Worm (Caenorhabditis elegans) whole organism, L1 larva: ENCODE results near the gene mob-1.

Experiments used
- C04F5.9 ChIP-seq: sonication (generic microtip); optimal IDR thresholded peaks from 2 replicates; lab custom pipeline; 2016; ENCODE audit warnings: missing genetic modification characterization, missing compliant biosample characterization
- Y116A8C.19 ChIP-seq: sonication (generic microtip); optimal IDR thresholded peaks from 2 replicates; lab custom pipeline; 2016; ENCODE audit warnings: missing compliant biosample characterization, missing genetic modification characterization, borderline replicate concordance
- ama-1 ChIP-seq: fragments of 150-350 bp; optimal IDR thresholded peaks from 2 replicates; lab custom pipeline; 2014
- blmp-1 ChIP-seq: fragments of 150-350 bp; optimal IDR thresholded peaks from 2 replicates; lab custom pipeline; 2014; ENCODE audit warnings: missing biosample characterization, missing genetic modification characterization
- ceh-63 ChIP-seq: fragments of 200-800 bp; sonication (Bioruptor generic); optimal IDR thresholded peaks from 2 replicates; lab custom pipeline; 2018; ENCODE audit warnings: mild to moderate bottlenecking, missing genetic modification characterization, missing compliant biosample characterization
- dpl-1 ChIP-seq, 3 experiments: fragments of 150-350 bp in 2 of 3; sonication (generic microtip) in 1 of 3; optimal IDR thresholded peaks; 2 replicates each; lab custom pipeline; 2014 to 2017; ENCODE audit warnings: missing biosample characterization in 3 of 3, missing genetic modification characterization in 3 of 3, missing genetic modification reagents in 3 of 3
- efl-1 ChIP-seq, 4 experiments: fragments of 150-350 bp; optimal IDR thresholded peaks in 3 of 4; peaks in 1 of 4; 1 replicate in 1 of 4; 2 replicates in 3 of 4; lab custom pipeline; 2014; ENCODE audit warnings: missing biosample characterization in 2 of 4, missing genetic modification characterization in 2 of 4, missing genetic modification reagents in 2 of 4
- efl-3 ChIP-seq: fragments of 200-800 bp; sonication (Bioruptor generic); optimal IDR thresholded peaks from 2 replicates; lab custom pipeline; 2018; ENCODE audit warnings: mild to moderate bottlenecking, missing genetic modification characterization, missing compliant biosample characterization
- elt-2 ChIP-seq: sonication (generic microtip); optimal IDR thresholded peaks from 2 replicates; lab custom pipeline; 2016; ENCODE audit warnings: missing genetic modification characterization, mild to moderate bottlenecking, inconsistent platforms, missing compliant biosample characterization, missing genetic modification reagents
- ets-5 ChIP-seq: fragments of 200-800 bp; sonication (Bioruptor generic); IDR thresholded peaks from 2 replicates; pipeline ENCODE4 v1.3.6; 2022; ENCODE audit warnings: missing genetic modification characterization, missing compliant biosample characterization
- fkh-10 ChIP-seq: sonication (generic microtip); optimal IDR thresholded peaks from 2 replicates; lab custom pipeline; 2017; ENCODE audit warnings: missing biosample characterization, missing genetic modification reagents, missing genetic modification characterization
- fos-1 ChIP-seq: fragments of 150-350 bp; optimal IDR thresholded peaks from 2 replicates; lab custom pipeline; 2014; ENCODE audit warnings: missing biosample characterization, missing genetic modification characterization
- grh-1 ChIP-seq: fragments of 200-800 bp; sonication (Bioruptor generic); IDR thresholded peaks from 2 replicates; pipeline ENCODE4 v1.3.6; 2022; ENCODE audit warnings: missing genetic modification reagents, missing genetic modification characterization, missing compliant biosample characterization
- irx-1 ChIP-seq: sonication (generic microtip); optimal IDR thresholded peaks from 2 replicates; lab custom pipeline; 2016; ENCODE audit warnings: missing genetic modification characterization, missing compliant biosample characterization
- jun-1 ChIP-seq: fragments of 150-350 bp; optimal IDR thresholded peaks from 2 replicates; lab custom pipeline; 2014; ENCODE audit warnings: missing biosample characterization, missing genetic modification reagents, missing genetic modification characterization
- lin-14 ChIP-seq: fragments of 200-800 bp; sonication (Bioruptor generic); optimal IDR thresholded peaks from 2 replicates; lab custom pipeline; 2018; ENCODE audit warnings: mild to moderate bottlenecking, missing genetic modification characterization, moderate library complexity, missing compliant biosample characterization
- lin-15B ChIP-seq: fragments of 150-350 bp; sonication (generic microtip); optimal IDR thresholded peaks from 3 replicates; lab custom pipeline; 2014; ENCODE audit warnings: missing biosample characterization, missing genetic modification characterization
- lin-35 ChIP-seq, 2 experiments: fragments of 150-350 bp; optimal IDR thresholded peaks; 2 replicates each; lab custom pipeline; 2014; ENCODE audit warnings: missing biosample characterization in 2 of 2, missing genetic modification characterization in 2 of 2, missing genetic modification reagents in 2 of 2
- lsy-2 ChIP-seq, 2 experiments: fragments of 150-350 bp; optimal IDR thresholded peaks; 2 replicates each; lab custom pipeline; 2014; ENCODE audit warnings: missing biosample characterization in 2 of 2, missing genetic modification characterization in 2 of 2
- mdl-1 ChIP-seq, 2 experiments: fragments of 150-350 bp; optimal IDR thresholded peaks; 2 replicates each; lab custom pipeline; 2014 to 2017; ENCODE audit warnings: missing biosample characterization in 2 of 2, missing genetic modification characterization in 2 of 2, inconsistent platforms in 1 of 2
- mef-2 ChIP-seq: fragments of 150-350 bp; optimal IDR thresholded peaks from 2 replicates; lab custom pipeline; 2014; ENCODE audit warnings: missing biosample characterization, missing genetic modification characterization
- nhr-11 ChIP-seq: fragments of 150-350 bp; optimal IDR thresholded peaks from 2 replicates; lab custom pipeline; 2014; ENCODE audit warnings: missing biosample characterization, missing genetic modification characterization
- nhr-28 ChIP-seq: fragments of 150-350 bp; optimal IDR thresholded peaks from 2 replicates; lab custom pipeline; 2014; ENCODE audit warnings: missing biosample characterization, missing genetic modification characterization
- nhr-47 ChIP-seq: sonication (generic microtip); optimal IDR thresholded peaks from 2 replicates; lab custom pipeline; 2016; ENCODE audit warnings: mild to moderate bottlenecking, missing genetic modification characterization, moderate library complexity, missing compliant biosample characterization
- nhr-71 ChIP-seq: sonication (generic microtip); optimal IDR thresholded peaks from 2 replicates; lab custom pipeline; 2016; ENCODE audit warnings: mild to moderate bottlenecking, missing genetic modification characterization, moderate library complexity, missing compliant biosample characterization
- nhr-76 ChIP-seq: sonication (generic microtip); optimal IDR thresholded peaks from 2 replicates; lab custom pipeline; 2017; ENCODE audit warnings: missing biosample characterization, missing genetic modification characterization
- nhr-85 ChIP-seq: sonication (generic microtip); peaks from one replicate; lab custom pipeline; 2016; ENCODE audit warnings: missing genetic modification characterization, inconsistent platforms, missing compliant biosample characterization
- nhr-90 ChIP-seq: sonication (generic microtip); optimal IDR thresholded peaks from 2 replicates; lab custom pipeline; 2016; ENCODE audit warnings: mild to moderate bottlenecking, missing genetic modification characterization, missing compliant biosample characterization; ENCODE audit not compliant: poor library complexity
- pax-3 ChIP-seq: fragments of 200-800 bp; sonication (Bioruptor generic); optimal IDR thresholded peaks from 2 replicates; lab custom pipeline; 2018; ENCODE audit warnings: mild to moderate bottlenecking, missing genetic modification characterization, moderate library complexity, missing compliant biosample characterization
- rnt-1 ChIP-seq: sonication (generic microtip); optimal IDR thresholded peaks from 2 replicates; lab custom pipeline; 2016; ENCODE audit warnings: mild to moderate bottlenecking, missing genetic modification characterization, moderate library complexity, missing compliant biosample characterization
- skn-1 ChIP-seq: fragments of 150-350 bp; optimal IDR thresholded peaks from 2 replicates; lab custom pipeline; 2014; ENCODE audit warnings: missing biosample characterization, missing genetic modification characterization
- snpc-4 ChIP-seq: fragments of 150-350 bp; optimal IDR thresholded peaks from 2 replicates; lab custom pipeline; 2014; ENCODE audit warnings: missing biosample characterization, missing genetic modification characterization
- snu-23 ChIP-seq: sonication (generic microtip); optimal IDR thresholded peaks from 2 replicates; lab custom pipeline; 2016; ENCODE audit warnings: missing genetic modification characterization, missing compliant biosample characterization
- sox-4 ChIP-seq: sonication (generic microtip); optimal IDR thresholded peaks from 2 replicates; lab custom pipeline; 2016; ENCODE audit warnings: missing genetic modification characterization, missing compliant biosample characterization
- sptf-1 ChIP-seq: fragments of 150-350 bp; optimal IDR thresholded peaks from 2 replicates; lab custom pipeline; 2014; ENCODE audit warnings: missing biosample characterization, missing genetic modification characterization
- sup-37 ChIP-seq: fragments of 200-800 bp; sonication (Bioruptor generic); optimal IDR thresholded peaks from 2 replicates; lab custom pipeline; 2018; ENCODE audit warnings: mild to moderate bottlenecking, missing genetic modification characterization, missing compliant biosample characterization
- tbx-2 ChIP-seq: sonication (generic microtip); optimal IDR thresholded peaks from 2 replicates; lab custom pipeline; 2016; ENCODE audit warnings: missing genetic modification characterization, missing compliant biosample characterization
- tlp-1 ChIP-seq: fragments of 150-350 bp; optimal IDR thresholded peaks from 2 replicates; lab custom pipeline; 2014; ENCODE audit warnings: missing biosample characterization, missing genetic modification characterization
- unc-130 ChIP-seq: fragments of 150-350 bp; optimal IDR thresholded peaks from 2 replicates; lab custom pipeline; 2017; ENCODE audit warnings: missing biosample characterization, missing genetic modification characterization, inconsistent platforms
- unc-30 ChIP-seq: sonication (generic microtip); optimal IDR thresholded peaks from 2 replicates; lab custom pipeline; 2017; ENCODE audit warnings: missing biosample characterization, missing genetic modification characterization
- unc-86 ChIP-seq: sonication (generic microtip); optimal IDR thresholded peaks from 2 replicates; lab custom pipeline; 2016; ENCODE audit warnings: missing genetic modification characterization, missing compliant biosample characterization
- unc-98 ChIP-seq: fragments of 200-800 bp; sonication (Bioruptor generic); IDR thresholded peaks from 2 replicates; pipeline ENCODE4 v1.3.6; 2022; ENCODE audit warnings: missing genetic modification characterization, missing compliant biosample characterization
- vab-15 ChIP-seq: sonication (generic microtip); optimal IDR thresholded peaks from 2 replicates; lab custom pipeline; 2017; ENCODE audit warnings: missing genotype, mild to moderate bottlenecking, missing genetic modification characterization, missing compliant biosample characterization
- zag-1 ChIP-seq: fragments of 150-350 bp; optimal IDR thresholded peaks from 2 replicates; lab custom pipeline; 2014; ENCODE audit warnings: missing biosample characterization, missing genetic modification characterization

The mob-1 gene

ce11 chrIV:11813901-11814300 is 46.5 kb upstream of the mob-1 start, which contains the start of gene M117.1:
M117.1 (plus strand) TSS chrIV:11814247.
- TF ChIP-seq snu-23 (GFP tag; lab: Kevin White, UChicago), result no peak
- TF ChIP-seq ama-1 (lab: Kevin White, UChicago), result no peak
- no peak for TF ChIP-seq unc-86
- peak; percentile 53 for TF ChIP-seq lin-14 (GFP tag; lab: Kevin White, UChicago)
- peak; percentile 13 for TF ChIP-seq tbx-2 (tag; lab: Kevin White, UChicago)
- TF ChIP-seq rnt-1 (tag; lab: Kevin White, UChicago), result peak; percentile 4
- peak; percentile 13 for TF ChIP-seq blmp-1 (tag; lab: Kevin White, UChicago)
- no peak for TF ChIP-seq nhr-71

- TF ChIP-seq efl-1 (optimal IDR thresholded peaks at IDR 0.05; lab: Kevin White, UChicago), result no peak
- TF ChIP-seq efl-1 (GFP tag; optimal IDR thresholded peaks at IDR 0.05 in 1 of 2; lab: Kevin White, UChicago), result peak in 1 of 2 experiments; percentile 67
- peak; percentile 27 for TF ChIP-seq nhr-90 (tag; lab: Kevin White, UChicago)
- TF ChIP-seq fos-1 (tag; lab: Kevin White, UChicago), result no peak
- TF ChIP-seq blmp-1 (tag; lab: Kevin White, UChicago), result no peak
- TF ChIP-seq ama-1 (lab: Kevin White, UChicago), result peak; percentile 81
- peak in 1 of 2 experiments; percentile 22 for TF ChIP-seq lsy-2 (tag; optimal IDR thresholded peaks at IDR 0.05; lab: Kevin White, UChicago)
- TF ChIP-seq nhr-85 (tag; lab: Kevin White, UChicago), result peak; percentile 50
- TF ChIP-seq nhr-71, result peak; percentile 22
- no peak for TF ChIP-seq nhr-28 (tag; lab: Kevin White, UChicago)
- TF ChIP-seq pax-3 (tag; lab: Kevin White, UChicago), result peak; percentile 22
- peak; percentile 13 for TF ChIP-seq sox-4 (tag; lab: Kevin White, UChicago)
Observed at ce11 chrIV:11820067-11820913, 40.1 kb upstream of the mob-1 start.

- TF ChIP-seq nhr-71 (peak; percentile 83), nhr-90 (tag; lab: Kevin White, UChicago) (peak; percentile 21), mdl-1 (tag; optimal IDR thresholded peaks at IDR 0.05; lab: Kevin White, UChicago) (peak in 1 of 2 experiments; percentile 88), unc-30 (tag; lab: Kevin White, UChicago) (no peak), nhr-47 (tag; lab: Kevin White, UChicago) (peak; percentile 79), zag-1 (tag; lab: Kevin White, UChicago) (no peak), snpc-4 (tag; lab: Kevin White, UChicago) (no peak), efl-1 (optimal IDR thresholded peaks at IDR 0.05; lab: Kevin White, UChicago) (peak; percentile 53 to 62), efl-1 (GFP tag; optimal IDR thresholded peaks at IDR 0.05 in 1 of 2; lab: Kevin White, UChicago) (peak; percentile 57 to 90), nhr-11 (tag; lab: Kevin White, UChicago) (no peak), unc-98 (GFP tag; lab: Robert Waterston, UW) (no peak), grh-1 (no peak), fkh-10 (GFP tag; lab: Kevin White, UChicago) (peak; percentile 70), dpl-1 (GFP tag; optimal IDR thresholded peaks at IDR 0.05; lab: Kevin White, UChicago) (peak; percentile 49 to 59 (median 56)), efl-3 (GFP tag; lab: Kevin White, UChicago) (no peak), skn-1 (peak; percentile 14), fos-1 (tag; lab: Kevin White, UChicago) (peak; percentile 59), ceh-63 (no peak), C04F5.9 (tag; lab: Kevin White, UChicago) (no peak), mef-2 (peak; percentile 0), nhr-76 (tag; lab: Kevin White, UChicago) (no peak), irx-1 (peak; percentile 31), sup-37 (GFP tag; lab: Kevin White, UChicago) (no peak), vab-15 (no peak), sptf-1 (tag; lab: Kevin White, UChicago) (no peak), tlp-1 (tag; lab: Kevin White, UChicago) (no peak), blmp-1 (tag; lab: Kevin White, UChicago) (no peak), unc-130 (peak; percentile 28), lin-15B (tag; lab: Kevin White, UChicago) (no peak), jun-1 (tag; lab: Kevin White, UChicago) (peak; percentile 44), lin-35 (GFP tag; optimal IDR thresholded peaks at IDR 0.05; lab: Kevin White, UChicago) (peak; percentile 63 to 71), Y116A8C.19 (tag; lab: Kevin White, UChicago) (no peak), ets-5 (no peak), nhr-28 (tag; lab: Kevin White, UChicago) (no peak), elt-2 (tag; lab: Kevin White, UChicago) (peak; percentile 64)
Observed at ce11 chrIV:11821591-11822361, 38.6 kb upstream of the mob-1 start, which contains the start of the genes par-5 and M117.3. par-5 (minus strand) TSS chrIV:11821924. M117.3 (plus strand) TSS chrIV:11822206.
